Fruit fly (Drosophila melanogaster) whole organism, larva: Measurements from ENCODE around the gene gudu.

Experiments
- noc ChIP-seq: fragments of 200-800 bp; sonication (Bioruptor generic); optimal IDR thresholded peaks from 3 replicates; lab custom pipeline; 2019; ENCODE audit warnings: missing biosample characterization, mild to moderate bottlenecking, missing genetic modification characterization, moderate library complexity

Gene gudu

DNA sequence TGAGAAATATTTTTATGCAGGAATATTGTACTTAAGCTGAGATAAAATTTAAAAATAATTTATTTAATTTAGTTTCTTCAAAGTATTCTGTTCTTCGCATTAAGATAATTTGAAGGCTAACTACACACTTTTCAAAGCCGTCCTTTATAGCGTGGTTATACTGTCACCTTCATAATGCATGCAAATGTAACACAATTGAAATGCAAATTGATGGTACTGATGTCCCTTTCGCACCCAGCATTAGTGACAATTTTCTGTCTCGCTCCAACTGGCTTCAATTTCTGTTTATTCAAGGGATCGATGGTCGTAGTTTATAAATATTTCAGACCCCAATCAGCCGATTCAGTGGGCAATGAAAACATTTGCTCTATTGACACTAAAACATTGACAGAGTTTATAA, 50.2 kb downstream of the gudu start:
- TF ChIP-seq noc (tag; lab: Kevin White, UChicago), result no peak
